Fruit fly (Drosophila melanogaster): ENCODE data around the gene Rtel1.

Gene Rtel1

DNA sequence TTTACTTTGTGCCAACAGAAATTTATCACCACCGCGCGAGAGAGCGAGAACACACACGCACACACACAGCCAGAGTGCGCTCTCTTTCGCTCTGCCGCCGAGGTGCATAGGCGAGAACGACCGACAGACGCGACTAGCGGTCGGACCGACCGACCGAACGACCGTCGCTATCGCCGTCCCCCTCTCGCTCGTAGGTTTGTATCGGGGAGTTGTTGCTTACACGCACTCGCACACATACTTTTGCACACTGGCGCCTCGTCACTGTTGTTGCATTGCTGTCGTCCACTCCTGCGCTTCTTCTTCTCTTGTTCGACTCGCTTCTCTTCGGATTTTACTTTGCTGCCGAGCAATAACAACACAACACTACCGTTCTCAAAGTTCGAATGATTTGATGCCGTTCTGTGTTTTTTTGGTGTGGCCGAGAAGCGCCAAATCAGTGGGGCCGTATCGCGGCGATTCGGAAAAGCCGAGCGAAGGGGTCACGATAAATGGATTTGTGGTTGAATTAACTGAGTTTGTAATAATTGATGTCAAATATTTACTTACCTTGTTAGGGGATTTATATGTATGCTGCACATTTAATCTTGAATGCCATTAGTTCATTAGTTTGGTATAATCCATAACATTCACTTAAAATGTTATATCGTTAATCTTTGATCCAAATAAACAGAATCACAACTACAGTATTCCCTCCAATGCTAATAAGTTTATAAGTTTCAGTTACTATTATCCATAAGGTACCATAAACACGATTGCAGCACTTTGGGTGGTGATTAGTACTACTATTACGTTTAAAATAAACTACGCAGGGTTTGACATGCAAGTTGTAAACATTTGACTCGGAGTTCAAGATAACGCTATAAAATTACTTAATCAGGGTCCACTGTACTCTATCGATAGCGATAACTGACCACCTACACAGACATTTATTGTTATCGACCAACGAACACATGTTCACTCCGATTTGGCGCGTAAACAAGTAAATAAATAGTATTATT lies at the start of gene Rtel1, which contains the start of gene IntS6 (continued):
- TF ChIP-seq CG30020 (tag; optimal IDR thresholded peaks at IDR 0.05) (peak; percentile 70), CG17568 (GFP tag; optimal IDR thresholded peaks at IDR 0.05) (peak; percentile 84), crc (GFP tag; optimal IDR thresholded peaks at IDR 0.05) (peak; percentile 80), CG9215 (GFP tag; IDR thresholded peaks at IDR 0.05) (peak; percentile 90), vfl (GFP tag; optimal IDR thresholded peaks at IDR 0.05) (peak; percentile 80), inv (GFP tag; IDR thresholded peaks at IDR 0.05; ENCODE audit: partially characterized antibody) (no peak; the same call in 1 of the 2 replicates), CG34422 (GFP tag; IDR thresholded peaks at IDR 0.05) (peak; percentile 83), CG9797 (GFP tag; optimal IDR thresholded peaks at IDR 0.05) (peak; percentile 84), D19A (tag; optimal IDR thresholded peaks at IDR 0.05) (peak; percentile 76), CG13424 (tag; optimal IDR thresholded peaks at IDR 0.05) (peak; percentile 91), CG2875 (GFP tag; optimal IDR thresholded peaks at IDR 0.05) (peak; percentile 67), sens-2 (GFP tag; IDR thresholded peaks at IDR 0.05) (peak; percentile 64; the same call in 1 of the 2 replicates), CG18262 (tag; optimal IDR thresholded peaks at IDR 0.05) (peak; percentile 87), CG11696 (GFP tag; IDR thresholded peaks at IDR 0.05) (peak; percentile 37; the same call in 1 of the 2 replicates), unpg (GFP tag; optimal IDR thresholded peaks at IDR 0.05) (peak; percentile 93), Neu2 (GFP tag; optimal IDR thresholded peaks at IDR 0.05; ENCODE audit: borderline replicate concordance) (no peak), esg (GFP tag; conservative IDR thresholded peaks at IDR 0.05) (peak; percentile 89), PHDP (tag; optimal IDR thresholded peaks at IDR 0.05) (peak; percentile 90), CG5953 (GFP tag; IDR thresholded peaks at IDR 0.05) (no peak), CG8359 (GFP tag; optimal IDR thresholded peaks at IDR 0.05; ENCODE audit: borderline replicate concordance) (peak; percentile 70), gfzf (GFP tag; optimal IDR thresholded peaks at IDR 0.05) (peak; percentile 92), CG7745 (tag; optimal IDR thresholded peaks at IDR 0.05) (no peak), Antp (GFP tag; optimal IDR thresholded peaks at IDR 0.05) (peak; percentile 94), CG9876 (GFP tag; optimal IDR thresholded peaks at IDR 0.05) (peak; percentile 82), CG6813 (GFP tag; optimal IDR thresholded peaks at IDR 0.05) (peak; percentile 72), CG10147 (GFP tag; optimal IDR thresholded peaks at IDR 0.05) (peak; percentile 87), CG15479 (GFP tag; optimal IDR thresholded peaks at IDR 0.05) (peak; percentile 75), nau (GFP tag; optimal IDR thresholded peaks at IDR 0.05) (peak; percentile 60), Doc3 (GFP tag; IDR thresholded peaks at IDR 0.05; ENCODE audit: partially characterized antibody) (no peak), CG2712 (tag; optimal IDR thresholded peaks at IDR 0.05) (peak; percentile 86), Lhr (GFP tag; optimal IDR thresholded peaks at IDR 0.05) (peak; percentile 64), Nf-YB (GFP tag; optimal IDR thresholded peaks at IDR 0.05) (peak; percentile 66), scrt (GFP tag; optimal IDR thresholded peaks at IDR 0.05) (peak; percentile 75), CG13296 (GFP tag; optimal IDR thresholded peaks at IDR 0.05) (peak; percentile 86), chinmo (GFP tag; IDR thresholded peaks at IDR 0.05; ENCODE audit: partially characterized antibody) (peak; percentile 100), CG4282 (GFP tag; optimal IDR thresholded peaks at IDR 0.05) (peak; percentile 69), chn (GFP tag; optimal IDR thresholded peaks at IDR 0.05) (peak; percentile 87), pho (GFP tag; optimal IDR thresholded peaks at IDR 0.05) (peak; percentile 89), CG9727 (GFP tag; optimal IDR thresholded peaks at IDR 0.05) (peak; percentile 84), mld (GFP tag; IDR thresholded peaks at IDR 0.05; ENCODE audit: partially characterized antibody) (no peak), CG15073 (GFP tag; optimal IDR thresholded peaks at IDR 0.05) (peak; percentile 38), p53 (GFP tag; optimal IDR thresholded peaks at IDR 0.05) (peak; percentile 70), CG7372 (GFP tag; IDR thresholded peaks at IDR 0.05) (peak; percentile 84), phol (tag; optimal IDR thresholded peaks at IDR 0.05) (peak; percentile 89), her (GFP tag; optimal IDR thresholded peaks at IDR 0.05) (peak; percentile 90), pan (optimal IDR thresholded peaks at IDR 0.05) (no peak), pan (GFP tag; optimal IDR thresholded peaks at IDR 0.05 in 1 of 2, IDR thresholded peaks at IDR 0.05 in 1 of 2) (peak in 1 of 2 experiments; percentile 89)

Data from whole organism, embryonic.